Worm (Caenorhabditis elegans): Measurements from ENCODE around the gene fbxb-53.

The fbxb-53 gene

DNA sequence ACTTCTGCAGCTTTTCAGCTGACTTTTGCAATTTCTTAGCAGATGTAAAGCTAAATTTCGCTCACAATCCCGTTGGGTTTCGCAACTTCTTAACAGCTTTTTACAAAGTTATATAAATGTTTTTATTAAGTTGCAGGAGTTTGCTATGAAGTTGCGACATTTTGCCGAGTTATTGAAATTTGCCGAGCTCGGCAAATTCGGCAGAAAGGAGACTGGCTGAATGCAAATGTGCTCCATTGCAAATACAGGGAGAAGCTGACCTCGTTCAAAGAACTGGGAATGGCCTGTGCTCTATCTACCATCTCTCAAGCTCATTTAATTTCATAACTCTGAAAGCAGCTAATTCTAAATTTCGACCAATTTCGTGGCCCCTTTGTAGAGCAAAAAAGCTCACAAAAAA lies 28.1 kb downstream of the fbxb-53 start, which contains the start of gene C08F1.11:
C08F1.11 (minus strand) TSS at position 101 of the 400 bp plus-strand sequence.
- TF ChIP-seq duxl-1 (tag; optimal IDR thresholded peaks at IDR 0.05; ENCODE audit: poor library complexity) (no peak), aly-2 (tag; optimal IDR thresholded peaks at IDR 0.05) (no peak), vab-7 (GFP tag; IDR thresholded peaks at IDR 0.05) (no peak), hif-1 (tag; optimal IDR thresholded peaks at IDR 0.05) (no peak), zfp-2 (tag; optimal IDR thresholded peaks at IDR 0.05) (no peak), unc-62 (GFP tag; optimal IDR thresholded peaks at IDR 0.05 in 1 of 2) (no peak), unc-62 (tag; optimal IDR thresholded peaks at IDR 0.05) (no peak), fos-1 (tag; optimal IDR thresholded peaks at IDR 0.05) (no peak), ceh-20 (GFP tag; IDR thresholded peaks at IDR 0.05) (no peak), Y105C5A.15 (GFP tag; IDR thresholded peaks at IDR 0.05) (no peak), skn-1 (tag; optimal IDR thresholded peaks at IDR 0.05) (no peak), lin-15B (tag; optimal IDR thresholded peaks at IDR 0.05) (no peak), mdt-29 (GFP tag; IDR thresholded peaks at IDR 0.05) (no peak), mdl-1 (tag; optimal IDR thresholded peaks at IDR 0.05) (no peak), ztf-11 (tag; optimal IDR thresholded peaks at IDR 0.05) (no peak), mxl-3 (GFP tag; optimal IDR thresholded peaks at IDR 0.05) (no peak), set-16 (GFP tag; IDR thresholded peaks at IDR 0.05) (no peak), F49E8.2 (tag; optimal IDR thresholded peaks at IDR 0.05; ENCODE audit: borderline replicate concordance) (no peak), lir-3 (tag; optimal IDR thresholded peaks at IDR 0.05) (no peak)

DNA sequence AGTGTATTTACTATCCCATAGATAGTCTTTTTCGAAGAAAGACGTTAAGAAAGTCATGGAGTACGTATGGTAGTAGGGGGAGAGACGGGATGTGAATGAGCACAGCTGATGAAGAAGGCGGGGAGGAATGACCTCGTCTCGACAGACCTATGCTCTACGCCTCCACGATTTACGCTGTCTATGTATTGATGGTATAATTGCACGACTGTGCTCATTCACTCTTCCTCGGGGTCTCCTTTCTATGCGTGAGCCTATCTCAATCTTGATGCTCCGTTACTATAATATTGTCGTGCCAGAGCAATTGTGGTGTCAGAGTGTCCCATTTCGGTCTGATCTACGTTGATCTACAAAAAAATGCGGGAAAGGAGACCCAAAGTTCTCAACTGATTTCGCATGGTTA lies 29.5 kb downstream of the fbxb-53 start, which contains the start of gene C08F1.10:
C08F1.10 (minus strand) TSS at position 101 of the 400 bp plus-strand sequence.
- TF ChIP-seq zag-1 (tag; optimal IDR thresholded peaks at IDR 0.05), result no peak
- no peak for TF ChIP-seq tag-97 (GFP tag; IDR thresholded peaks at IDR 0.05)
- TF ChIP-seq F37D6.2 (tag; optimal IDR thresholded peaks at IDR 0.05), result no peak
- TF ChIP-seq dve-1 (tag; optimal IDR thresholded peaks at IDR 0.05; ENCODE audit: insufficient read depth), result no peak
- no peak for TF ChIP-seq ceh-32 (tag; optimal IDR thresholded peaks at IDR 0.05; ENCODE audit: poor library complexity)
- TF ChIP-seq hlh-11 (tag; optimal IDR thresholded peaks at IDR 0.05), result no peak
- TF ChIP-seq nhr-111 (GFP tag; optimal IDR thresholded peaks at IDR 0.05), result no peak
- no peak for TF ChIP-seq arid-1 (GFP tag; conservative IDR thresholded peaks at IDR 0.05)
- no peak for TF ChIP-seq dmd-6 (GFP tag; IDR thresholded peaks at IDR 0.05)
- TF ChIP-seq skn-1 (tag; optimal IDR thresholded peaks at IDR 0.05), result no peak
- no peak for TF ChIP-seq nhr-28 (tag; optimal IDR thresholded peaks at IDR 0.05)
- TF ChIP-seq ces-1 (GFP tag; optimal IDR thresholded peaks at IDR 0.05), result no peak
- TF ChIP-seq lin-39 (tag; optimal IDR thresholded peaks at IDR 0.05), result no peak
- no peak for TF ChIP-seq D1046.2 (GFP tag; IDR thresholded peaks at IDR 0.05)
- no peak for TF ChIP-seq hlh-30 (tag; optimal IDR thresholded peaks at IDR 0.05; ENCODE audit: insufficient read depth)
- TF ChIP-seq attf-4 (tag; optimal IDR thresholded peaks at IDR 0.05), result no peak
- no peak for TF ChIP-seq aly-2 (tag; optimal IDR thresholded peaks at IDR 0.05)
- no peak for TF ChIP-seq ceh-44 (GFP tag; IDR thresholded peaks at IDR 0.05)
- TF ChIP-seq ama-1 (optimal IDR thresholded peaks at IDR 0.05), result no peak
- no peak for TF ChIP-seq snpc-1.2 (GFP tag; IDR thresholded peaks at IDR 0.05)

DNA sequence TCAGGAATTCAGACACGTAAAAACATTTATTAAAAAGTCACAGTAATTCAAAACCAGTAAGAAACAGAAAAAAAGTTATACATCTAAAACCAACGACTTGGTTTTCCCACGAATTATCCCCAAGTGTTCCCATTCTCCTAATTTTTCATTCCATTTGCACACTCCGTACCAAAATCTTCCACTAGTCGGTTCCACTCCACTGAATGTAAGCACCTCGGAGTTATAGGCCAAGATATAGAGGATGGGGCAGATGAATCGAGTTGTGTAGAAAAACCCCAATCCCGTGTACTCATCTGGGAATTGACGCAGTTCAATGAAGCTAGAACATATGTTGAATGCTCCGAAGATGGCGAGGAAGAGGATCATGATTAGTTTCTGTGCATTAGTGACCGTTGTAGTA lies 30.5 kb downstream of the fbxb-53 start:
- no peak for TF ChIP-seq daf-19 (GFP tag; conservative IDR thresholded peaks at IDR 0.05)
- peak in 1 of 2 experiments; percentile 97 for TF ChIP-seq unc-62 (GFP tag; optimal IDR thresholded peaks at IDR 0.05 in 1 of 2)
- no peak for TF ChIP-seq unc-62 (tag; optimal IDR thresholded peaks at IDR 0.05)
